Fruit fly (Drosophila melanogaster) whole organism, wandering third instar larva: ENCODE data around the gene CG7142.

ENCODE experiments used
- Abd-B ChIP-seq: fragments of >200 bp; optimal IDR thresholded peaks from 2 replicates; lab custom pipeline; 2017; ENCODE audit warnings: missing biosample characterization, missing genetic modification characterization
- CG32264 ChIP-seq: fragments of 200-800 bp; sonication (Bioruptor generic); optimal IDR thresholded peaks from 2 replicates; lab custom pipeline; 2016; ENCODE audit warnings: missing biosample characterization, missing genetic modification characterization
- CG9705 ChIP-seq: fragments of 200-800 bp; sonication (Bioruptor generic); optimal IDR thresholded peaks from 2 replicates; lab custom pipeline; 2018; ENCODE audit warnings: missing biosample characterization, mild to moderate bottlenecking, missing genetic modification characterization
- CrebA ChIP-seq: fragments of 200-800 bp; sonication (Bioruptor generic); optimal IDR thresholded peaks from 2 replicates; lab custom pipeline; 2016; ENCODE audit warnings: missing biosample characterization, mild to moderate bottlenecking, missing genetic modification characterization, borderline replicate concordance
- Dfd ChIP-seq: fragments of >200 bp; optimal IDR thresholded peaks from 2 replicates; lab custom pipeline; 2017; ENCODE audit warnings: missing biosample characterization, missing genetic modification characterization
- Dif ChIP-seq: fragments of 200-275, 200-300 bp; sonication (Bioruptor generic); optimal IDR thresholded peaks from 2 replicates; lab custom pipeline; 2018; ENCODE audit warnings: missing biosample characterization, missing genetic modification characterization; ENCODE audit not compliant: partially characterized antibody
- GATAd ChIP-seq: sonication (Bioruptor generic); optimal IDR thresholded peaks from 2 replicates; lab custom pipeline; 2016; ENCODE audit warnings: missing biosample characterization, missing genetic modification characterization
- HLH106 ChIP-seq: fragments of 200-800 bp; optimal IDR thresholded peaks from 3 replicates; lab custom pipeline; 2019; ENCODE audit warnings: missing biosample characterization, mild to moderate bottlenecking, missing genetic modification characterization, moderate library complexity
- Hnf4 ChIP-seq: fragments of 200-800 bp; sonication (Bioruptor generic); optimal IDR thresholded peaks from 2 replicates; lab custom pipeline; 2016; ENCODE audit warnings: missing biosample characterization, mild to moderate bottlenecking, missing genetic modification characterization
- Hr78 ChIP-seq: fragments of >200 bp; optimal IDR thresholded peaks from 2 replicates; lab custom pipeline; 2017; ENCODE audit warnings: missing biosample characterization, missing genetic modification characterization
- Hr83 ChIP-seq: fragments of 200-300 bp; sonication (Bioruptor generic); optimal IDR thresholded peaks from 2 replicates; lab custom pipeline; 2016; ENCODE audit warnings: missing biosample characterization, mild to moderate bottlenecking, missing genetic modification characterization, moderate library complexity; ENCODE audit not compliant: poor library complexity, severe bottlenecking
- Jra ChIP-seq: sonication (Bioruptor generic); optimal IDR thresholded peaks from 2 replicates; lab custom pipeline; 2016; ENCODE audit warnings: missing biosample characterization, missing genetic modification characterization
- Mio ChIP-seq: sonication (Bioruptor generic); optimal IDR thresholded peaks from 2 replicates; lab custom pipeline; 2016; ENCODE audit warnings: missing biosample characterization, missing genetic modification characterization
- Myc ChIP-seq: fragments of >200 bp; optimal IDR thresholded peaks from 2 replicates; lab custom pipeline; 2017
- N ChIP-seq: fragments of >200 bp; optimal IDR thresholded peaks from 2 replicates; lab custom pipeline; 2018; ENCODE audit warnings: missing biosample characterization, missing external identifiers, missing genetic modification characterization
- OdsH ChIP-seq: fragments of 200-800 bp; sonication (Bioruptor generic); optimal IDR thresholded peaks from 2 replicates; lab custom pipeline; 2016; ENCODE audit warnings: missing biosample characterization, mild to moderate bottlenecking, missing genetic modification characterization
- Rel ChIP-seq, 2 experiments: fragments of 200-800 bp; sonication (Bioruptor generic) in 1 of 2; optimal IDR thresholded peaks; 2 replicates in 1 of 2; 3 replicates in 1 of 2; lab custom pipeline; 2016 to 2019; ENCODE audit warnings: mild to moderate bottlenecking in 2 of 2, missing biosample characterization in 2 of 2, missing genetic modification characterization in 2 of 2, moderate library complexity in 1 of 2
- Sp1 ChIP-seq: fragments of 200-800 bp; sonication (Bioruptor generic); optimal IDR thresholded peaks from 3 replicates; lab custom pipeline; 2019; ENCODE audit warnings: missing biosample characterization, mild to moderate bottlenecking, missing genetic modification characterization, moderate library complexity
- Vsx2 ChIP-seq: fragments of 200-300, 225-300 bp; sonication (Bioruptor generic); optimal IDR thresholded peaks from 2 replicates; lab custom pipeline; 2018; ENCODE audit warnings: missing biosample characterization, missing genetic modification characterization; ENCODE audit not compliant: partially characterized antibody
- br ChIP-seq: fragments of 200-800 bp; sonication (Bioruptor generic); optimal IDR thresholded peaks from 2 replicates; lab custom pipeline; 2016; ENCODE audit warnings: missing biosample characterization, missing genetic modification characterization
- brk ChIP-seq: fragments of 200-800 bp; sonication (Bioruptor generic); optimal IDR thresholded peaks from 2 replicates; lab custom pipeline; 2016; ENCODE audit warnings: missing biosample characterization, mild to moderate bottlenecking, missing genetic modification characterization
- dl ChIP-seq, 2 experiments: fragments of 175-275, 200-275 bp in 1 of 2; fragments of 200-275 bp in 1 of 2; sonication (Bioruptor generic); optimal IDR thresholded peaks; lab custom pipeline; 2018; ENCODE audit warnings: mild to moderate bottlenecking in 2 of 2, missing biosample characterization in 2 of 2, missing genetic modification characterization in 2 of 2, moderate library complexity in 2 of 2; ENCODE audit not compliant: partially characterized antibody in 2 of 2, insufficient read depth in 1 of 2
- dmrt93B ChIP-seq: fragments of 200-800 bp; sonication (Bioruptor generic); optimal IDR thresholded peaks from 2 replicates; lab custom pipeline; 2018; ENCODE audit warnings: missing biosample characterization, mild to moderate bottlenecking, missing genetic modification characterization
- dsf ChIP-seq: sonication (Bioruptor generic); optimal IDR thresholded peaks from 2 replicates; lab custom pipeline; 2016; ENCODE audit warnings: missing biosample characterization, missing genetic modification characterization, borderline replicate concordance
- ey ChIP-seq: fragments of 200-800 bp; sonication (Bioruptor generic); optimal IDR thresholded peaks from 2 replicates; lab custom pipeline; 2016; ENCODE audit warnings: missing biosample characterization, missing genetic modification characterization
- foxo ChIP-seq, 2 experiments: fragments of 200-800 bp; sonication (Bioruptor generic); optimal IDR thresholded peaks; 2 replicates in 1 of 2; 3 replicates in 1 of 2; lab custom pipeline; 2016 to 2017; ENCODE audit warnings: missing biosample characterization in 2 of 2, missing genetic modification characterization in 2 of 2
- fru ChIP-seq: fragments of 200-800 bp; sonication (Bioruptor generic); optimal IDR thresholded peaks from 3 replicates; lab custom pipeline; 2016; ENCODE audit warnings: missing biosample characterization, mild to moderate bottlenecking, missing genetic modification characterization
- h ChIP-seq: fragments of 200-800 bp; sonication (Bioruptor generic); optimal IDR thresholded peaks from 3 replicates; lab custom pipeline; 2016; ENCODE audit warnings: missing biosample characterization, mild to moderate bottlenecking, missing genetic modification characterization
- jim ChIP-seq: fragments of 175-275, 200-325 bp; sonication (Bioruptor generic); optimal IDR thresholded peaks from 2 replicates; lab custom pipeline; 2016; ENCODE audit warnings: missing biosample characterization, mild to moderate bottlenecking, missing genetic modification characterization
- lola ChIP-seq: fragments of >200 bp; optimal IDR thresholded peaks from 2 replicates; lab custom pipeline; 2017; ENCODE audit warnings: missing biosample characterization, missing genetic modification characterization
- pan ChIP-seq: fragments of >200 bp; optimal IDR thresholded peaks from 2 replicates; lab custom pipeline; 2017
- psq ChIP-seq: fragments of 200-800 bp; sonication (Bioruptor generic); optimal IDR thresholded peaks from 3 replicates; lab custom pipeline; 2017; ENCODE audit warnings: missing biosample characterization, mild to moderate bottlenecking, missing genetic modification characterization, moderate library complexity
- rgr ChIP-seq: fragments of 200-800 bp; sonication (Bioruptor generic); optimal IDR thresholded peaks from 3 replicates; lab custom pipeline; 2016; ENCODE audit warnings: missing biosample characterization, mild to moderate bottlenecking, missing genetic modification characterization
- sage ChIP-seq: fragments of 200-800 bp; sonication (Bioruptor generic); optimal IDR thresholded peaks from 2 replicates; lab custom pipeline; 2016; ENCODE audit warnings: missing biosample characterization, mild to moderate bottlenecking, missing genetic modification characterization
- sv ChIP-seq: fragments of 200-800 bp; sonication (Bioruptor generic); optimal IDR thresholded peaks from 3 replicates; lab custom pipeline; 2016; ENCODE audit warnings: missing biosample characterization, missing genetic modification characterization
- tai ChIP-seq: sonication (Bioruptor generic); optimal IDR thresholded peaks from 2 replicates; lab custom pipeline; 2016; ENCODE audit warnings: missing biosample characterization, missing genetic modification characterization
- usp ChIP-seq: fragments of >200 bp; optimal IDR thresholded peaks from 2 replicates; lab custom pipeline; 2017; ENCODE audit warnings: missing biosample characterization, missing genetic modification characterization
- woc ChIP-seq: sonication (Bioruptor generic); optimal IDR thresholded peaks from 2 replicates; lab custom pipeline; 2016; ENCODE audit warnings: missing biosample characterization, mild to moderate bottlenecking, missing genetic modification characterization

CG7142 gene

DNA sequence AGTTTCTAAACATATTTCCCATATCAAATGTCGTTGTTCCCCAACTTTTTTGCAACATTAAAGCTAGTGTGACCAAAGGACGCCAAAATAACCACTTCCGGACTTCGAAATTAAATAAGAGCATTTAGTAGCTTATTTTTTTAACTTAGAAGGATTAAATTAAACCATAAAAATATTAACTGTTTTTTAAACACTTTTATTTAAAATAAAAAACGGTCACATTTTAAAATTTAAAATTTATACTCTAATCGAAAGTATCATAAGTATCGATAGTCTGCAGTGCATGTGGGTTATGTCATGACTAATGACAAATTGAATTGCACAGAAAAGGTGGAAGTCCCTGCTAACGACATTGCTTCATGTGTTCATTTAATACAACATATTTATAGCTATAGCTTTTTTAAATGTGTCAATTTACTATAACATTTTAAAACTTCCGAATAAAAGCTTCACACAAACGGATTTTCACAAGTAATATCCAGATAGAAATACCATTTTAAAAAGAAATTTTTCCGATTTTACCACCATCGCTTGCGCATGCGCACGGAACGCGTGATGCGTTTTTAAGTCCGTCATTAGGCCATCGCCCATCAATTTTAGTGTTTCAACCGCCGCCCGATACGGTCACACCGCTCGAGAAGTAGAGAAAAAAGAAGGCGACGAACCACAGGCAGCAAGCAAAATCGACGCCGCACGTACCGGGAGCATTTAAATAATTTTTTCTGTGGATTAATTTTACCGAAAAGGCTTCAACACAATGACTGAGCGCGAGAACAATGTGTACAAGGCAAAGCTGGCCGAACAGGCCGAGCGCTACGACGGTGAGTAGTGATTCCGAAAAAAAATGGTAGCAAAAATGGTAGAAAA, 37.0 kb downstream of the CG7142 start, which contains the start of the genes CG7156 and 14-3-3epsilon:
Gene CG7156, minus strand, starts transcription at position 71 of the 867 bp plus-strand sequence.
Gene 14-3-3epsilon, plus strand, starts transcription at position 443 of the 867 bp plus-strand sequence.
- peak; percentile 28 for TF ChIP-seq fru (GFP tag; lab: Kevin White, UChicago)
- no peak for TF ChIP-seq Dfd
- TF ChIP-seq dmrt93B: peak; percentile 17
- TF ChIP-seq lola: no peak
- TF ChIP-seq Sp1: peak; percentile 42
- no peak for TF ChIP-seq brk (GFP tag; lab: Kevin White, UChicago)
- peak; percentile 70 for TF ChIP-seq Myc (lab: Kevin White, UChicago)
- no peak for TF ChIP-seq Hnf4 (GFP tag; lab: Kevin White, UChicago)
- TF ChIP-seq Mio: no peak
- no peak for TF ChIP-seq GATAd (GFP tag; lab: Kevin White, UChicago)
- no peak for TF ChIP-seq sage
- TF ChIP-seq sv: peak; percentile 30
- TF ChIP-seq dsf: no peak
- TF ChIP-seq dl (GFP tag; optimal IDR thresholded peaks at IDR 0.05; lab: Kevin White, UChicago; ENCODE audit: insufficient read depth in 1 of 2, partially characterized antibody in 2 of 2): no peak
- no peak for TF ChIP-seq Abd-B
- TF ChIP-seq pan (lab: Kevin White, UChicago): no peak
- no peak for TF ChIP-seq CrebA (GFP tag; lab: Kevin White, UChicago)
- no peak for TF ChIP-seq CG32264 (GFP tag; lab: Kevin White, UChicago)
- peak; percentile 64 for TF ChIP-seq jim
- no peak for TF ChIP-seq Rel (GFP tag; optimal IDR thresholded peaks at IDR 0.05; lab: Kevin White, UChicago)
- peak; percentile 94 for TF ChIP-seq Rel (tag; optimal IDR thresholded peaks at IDR 0.05; lab: Kevin White, UChicago)
- peak in 1 of 2 experiments; percentile 46 for TF ChIP-seq foxo (GFP tag; optimal IDR thresholded peaks at IDR 0.05; lab: Kevin White, UChicago)
- peak; percentile 37 for TF ChIP-seq OdsH
- TF ChIP-seq woc (GFP tag; lab: Kevin White, UChicago): peak; percentile 2
- TF ChIP-seq Hr83 (GFP tag; lab: Kevin White, UChicago): peak; percentile 22
- no peak for TF ChIP-seq psq (GFP tag; lab: Kevin White, UChicago)
- no peak for TF ChIP-seq N (GFP tag; lab: Kevin White, UChicago)
- no peak for TF ChIP-seq tai (GFP tag; lab: Kevin White, UChicago)
- peak; percentile 21 for TF ChIP-seq ey (GFP tag; lab: Kevin White, UChicago)
- peak; percentile 25 for TF ChIP-seq HLH106 (tag; lab: Kevin White, UChicago)
- TF ChIP-seq Dif (GFP tag; lab: Kevin White, UChicago): peak; percentile 71
- peak; percentile 5 for TF ChIP-seq rgr (GFP tag; lab: Kevin White, UChicago)
- TF ChIP-seq CG9705 (GFP tag; lab: Kevin White, UChicago): no peak
- TF ChIP-seq br (GFP tag; lab: Kevin White, UChicago): no peak
- TF ChIP-seq h (GFP tag; lab: Kevin White, UChicago): peak; percentile 29
- TF ChIP-seq usp (GFP tag; lab: Kevin White, UChicago): no peak
- TF ChIP-seq Vsx2 (GFP tag; lab: Kevin White, UChicago): peak; percentile 87
- no peak for TF ChIP-seq Hr78
- peak; percentile 39 for TF ChIP-seq Jra (GFP tag; lab: Kevin White, UChicago)
- TF ChIP-seq, all 38 proteins: peak for 18

DNA sequence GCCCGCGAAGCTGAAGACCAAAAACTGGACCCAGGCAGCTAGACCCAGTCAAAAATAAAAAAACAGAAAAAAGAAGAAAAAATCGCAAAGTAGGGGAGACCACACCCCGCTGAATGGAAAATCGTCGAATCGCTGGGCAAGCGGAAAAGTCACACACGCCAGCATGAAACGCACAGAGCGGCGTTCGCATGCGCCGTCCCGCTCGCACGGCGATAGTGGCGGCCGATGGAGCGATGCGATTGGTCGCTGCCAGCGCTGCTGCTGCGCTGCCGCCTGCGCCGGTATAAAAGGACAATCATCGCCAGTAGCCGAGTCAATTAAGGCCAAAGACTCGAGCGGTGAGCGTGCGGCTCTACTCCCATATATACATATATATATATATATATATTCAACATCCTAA, 43.4 kb downstream of the CG7142 start, which contains the start of gene repo:
Gene repo, plus strand, starts transcription at position 314 of the 400 bp plus-strand sequence.
- TF ChIP-seq br (GFP tag; lab: Kevin White, UChicago): no peak
- TF ChIP-seq Mio: no peak
- TF ChIP-seq Dfd: no peak
- no peak for TF ChIP-seq Jra (GFP tag; lab: Kevin White, UChicago)
- TF ChIP-seq CG9705 (GFP tag; lab: Kevin White, UChicago): no peak
- TF ChIP-seq Sp1: no peak
- no peak for TF ChIP-seq Abd-B
- TF ChIP-seq brk (GFP tag; lab: Kevin White, UChicago): no peak
- TF ChIP-seq ey (GFP tag; lab: Kevin White, UChicago): no peak
- TF ChIP-seq Myc (lab: Kevin White, UChicago): no peak
- TF ChIP-seq psq (GFP tag; lab: Kevin White, UChicago): no peak
- TF ChIP-seq Hnf4 (GFP tag; lab: Kevin White, UChicago): no peak
- TF ChIP-seq Rel (GFP tag; optimal IDR thresholded peaks at IDR 0.05; lab: Kevin White, UChicago): no peak
- no peak for TF ChIP-seq Rel (tag; optimal IDR thresholded peaks at IDR 0.05; lab: Kevin White, UChicago)
- TF ChIP-seq fru (GFP tag; lab: Kevin White, UChicago): no peak
- TF ChIP-seq pan (lab: Kevin White, UChicago): no peak
